Worm (Caenorhabditis elegans): Measurements from ENCODE around the gene srz-18.

srz-18 gene

DNA sequence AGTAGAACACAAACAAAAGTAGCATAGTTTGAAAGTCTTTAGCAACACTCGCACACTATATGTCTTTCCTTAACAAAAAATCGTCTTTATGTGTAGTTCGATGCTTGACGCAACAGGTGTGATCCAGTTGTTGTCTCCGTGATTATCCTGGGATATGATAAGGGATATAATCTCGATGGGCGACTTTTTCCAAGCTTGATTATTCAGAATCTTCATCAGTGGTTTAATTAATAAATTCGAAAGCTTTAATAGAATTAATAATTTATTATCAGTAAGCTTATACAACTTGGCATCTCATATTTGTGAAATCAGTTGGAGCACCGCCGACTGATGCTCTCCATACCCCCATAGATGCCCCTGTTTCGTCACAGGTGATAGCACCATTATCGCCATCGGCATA lies 7.9 kb upstream of the srz-18 start, which contains the start of gene F46B3.7:
F46B3.7 (minus strand) TSS at position 101 of the 400 bp plus-strand sequence.
- TF ChIP-seq drap-1 (GFP tag; optimal IDR thresholded peaks at IDR 0.05) (no peak), nhr-2 (tag; optimal IDR thresholded peaks at IDR 0.05) (no peak), mls-2 (tag; optimal IDR thresholded peaks at IDR 0.05) (no peak), cnd-1 (tag; optimal IDR thresholded peaks at IDR 0.05) (no peak), blmp-1 (tag; optimal IDR thresholded peaks at IDR 0.05) (no peak), ceh-39 (tag; optimal IDR thresholded peaks at IDR 0.05) (no peak)

DNA sequence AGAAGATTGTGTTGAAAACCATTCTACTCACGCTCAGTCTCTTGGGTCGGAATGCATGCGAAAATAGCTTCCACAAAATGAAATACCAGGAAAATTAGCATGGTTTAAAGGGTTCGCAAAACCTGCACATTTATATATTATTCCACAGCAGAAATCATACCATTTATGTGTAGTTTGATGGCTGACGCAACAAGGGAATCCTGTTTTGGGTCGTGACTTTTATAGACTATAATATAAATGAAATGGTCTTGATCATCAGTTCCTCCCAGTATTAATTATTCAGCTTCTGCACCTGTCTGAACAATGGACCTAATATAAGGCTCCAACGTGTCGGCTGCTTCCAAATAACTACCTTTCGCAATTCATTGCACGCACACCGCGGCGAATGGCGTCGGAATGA lies 3.5 kb upstream of the srz-18 start, which contains the start of gene F46B3.8:
F46B3.8 (minus strand) TSS at position 101 of the 400 bp plus-strand sequence.
- TF ChIP-seq nhr-76 (tag; optimal IDR thresholded peaks at IDR 0.05), result no peak
- no peak for TF ChIP-seq ham-2 (GFP tag; optimal IDR thresholded peaks at IDR 0.05)
- TF ChIP-seq nhr-28 (tag; optimal IDR thresholded peaks at IDR 0.05), result no peak
- no peak for TF ChIP-seq zip-8 (tag; optimal IDR thresholded peaks at IDR 0.05)

DNA sequence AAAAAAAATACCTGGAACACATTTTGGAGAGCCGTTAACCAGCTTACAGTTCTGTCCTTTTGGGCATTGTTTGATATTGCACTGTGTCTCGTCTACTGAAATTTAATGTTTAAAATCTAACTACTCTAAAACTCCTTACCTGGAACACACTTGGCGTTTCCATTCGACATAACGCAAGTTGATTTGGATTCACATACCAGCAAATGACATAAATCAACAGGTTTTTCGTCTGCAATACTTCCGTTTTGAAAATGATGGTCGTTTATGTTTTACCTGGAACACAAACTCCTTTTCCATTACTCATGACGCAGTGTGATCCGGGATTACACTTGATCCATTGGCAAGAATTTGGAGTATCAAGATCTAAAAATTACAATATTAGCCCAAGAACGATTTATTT lies 1.3 kb upstream of the srz-18 start:
- TF ChIP-seq ceh-43 (GFP tag; optimal IDR thresholded peaks at IDR 0.05) (no peak), ceh-83 (GFP tag; optimal IDR thresholded peaks at IDR 0.05) (no peak), elt-1 (tag; optimal IDR thresholded peaks at IDR 0.05; ENCODE audit: borderline replicate concordance, insufficient read depth) (no peak), unc-120 (tag; optimal IDR thresholded peaks at IDR 0.05; ENCODE audit: poor library complexity, severe bottlenecking) (no peak), mep-1 (tag; optimal IDR thresholded peaks at IDR 0.05) (no peak), elt-3 (tag; optimal IDR thresholded peaks at IDR 0.05) (no peak), hlh-1 (tag; optimal IDR thresholded peaks at IDR 0.05) (no peak), M03D4.4 (tag; optimal IDR thresholded peaks at IDR 0.05) (no peak), lsy-2 (tag; optimal IDR thresholded peaks at IDR 0.05) (no peak), snpc-4 (tag; optimal IDR thresholded peaks at IDR 0.05) (no peak), flh-1 (GFP tag; optimal IDR thresholded peaks at IDR 0.05) (no peak), nhr-2 (tag; optimal IDR thresholded peaks at IDR 0.05) (no peak), nhr-76 (tag; optimal IDR thresholded peaks at IDR 0.05) (no peak), pha-4 (tag; optimal IDR thresholded peaks at IDR 0.05) (no peak), lin-13 (tag; optimal IDR thresholded peaks at IDR 0.05) (no peak), nhr-28 (tag; optimal IDR thresholded peaks at IDR 0.05) (no peak), sem-2 (GFP tag; optimal IDR thresholded peaks at IDR 0.05) (no peak)

DNA sequence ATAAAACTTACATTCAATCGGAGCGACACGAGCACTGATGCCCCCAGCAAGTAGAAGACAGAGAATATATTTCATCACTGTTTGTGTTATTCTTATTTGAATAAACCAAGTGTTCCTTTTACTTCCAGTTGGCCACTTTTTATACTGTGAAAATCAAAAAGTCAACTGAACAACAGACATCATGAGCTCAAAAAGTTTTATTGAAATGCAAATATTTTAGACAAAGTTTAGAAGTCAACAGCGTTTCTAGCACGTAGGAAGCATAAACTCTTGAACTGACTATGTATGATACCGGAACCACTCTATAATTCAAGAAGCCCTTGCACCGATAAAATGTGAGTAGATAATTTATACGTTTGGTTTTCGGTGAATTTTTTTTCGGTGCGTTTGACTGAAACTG lies 4.7 kb downstream of the srz-18 start, which contains the start of gene F46B3.14:
F46B3.14 (minus strand) TSS at position 101 of the 400 bp plus-strand sequence.
- TF ChIP-seq blmp-1 (tag; optimal IDR thresholded peaks at IDR 0.05), result no peak
- no peak for TF ChIP-seq ztf-11 (tag; optimal IDR thresholded peaks at IDR 0.05)
- TF ChIP-seq mls-2 (tag; optimal IDR thresholded peaks at IDR 0.05), result no peak
- TF ChIP-seq ham-2 (GFP tag; optimal IDR thresholded peaks at IDR 0.05), result no peak
- no peak for TF ChIP-seq cnd-1 (tag; optimal IDR thresholded peaks at IDR 0.05)
- no peak for TF ChIP-seq elt-1 (tag; optimal IDR thresholded peaks at IDR 0.05; ENCODE audit: borderline replicate concordance, insufficient read depth)
- TF ChIP-seq zip-8 (tag; optimal IDR thresholded peaks at IDR 0.05), result no peak
- TF ChIP-seq sptf-1 (tag; optimal IDR thresholded peaks at IDR 0.05), result no peak
- no peak for TF ChIP-seq lin-32 (GFP tag; optimal IDR thresholded peaks at IDR 0.05)
- no peak for TF ChIP-seq ces-1 (GFP tag; optimal IDR thresholded peaks at IDR 0.05)
- TF ChIP-seq lsy-2 (tag; optimal IDR thresholded peaks at IDR 0.05), result no peak
- TF ChIP-seq snpc-4 (tag; optimal IDR thresholded peaks at IDR 0.05), result no peak
- TF ChIP-seq unc-39 (tag; optimal IDR thresholded peaks at IDR 0.05), result no peak
- no peak for TF ChIP-seq nhr-76 (tag; optimal IDR thresholded peaks at IDR 0.05)

DNA sequence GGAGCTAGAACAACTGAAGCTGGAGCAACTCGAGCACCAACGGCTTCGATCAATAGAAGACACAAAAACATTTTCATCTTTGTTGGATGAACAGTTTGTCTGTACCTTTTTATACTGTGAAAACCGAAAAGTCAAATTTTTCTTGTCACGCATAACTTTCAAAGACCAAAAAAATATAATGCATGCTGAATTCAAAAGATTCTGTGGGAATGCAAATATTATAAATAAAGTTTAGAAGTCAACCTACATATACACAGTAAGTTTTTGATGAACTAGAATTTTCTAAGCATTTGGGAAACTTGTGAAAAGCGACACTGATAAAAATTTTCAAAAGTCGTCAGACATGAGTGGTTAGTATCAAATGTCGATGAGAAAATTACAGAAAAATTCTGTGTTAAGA lies 7.1 kb downstream of the srz-18 start, which contains the start of gene F46B3.15:
F46B3.15 (minus strand) TSS at position 101 of the 400 bp plus-strand sequence.
- TF ChIP-seq flh-1 (GFP tag; optimal IDR thresholded peaks at IDR 0.05) (no peak), unc-120 (tag; optimal IDR thresholded peaks at IDR 0.05; ENCODE audit: poor library complexity, severe bottlenecking) (no peak), pha-4 (tag; optimal IDR thresholded peaks at IDR 0.05) (no peak), drap-1 (GFP tag; optimal IDR thresholded peaks at IDR 0.05) (no peak), ces-1 (GFP tag; optimal IDR thresholded peaks at IDR 0.05) (no peak), lin-13 (tag; optimal IDR thresholded peaks at IDR 0.05) (no peak), elt-3 (tag; optimal IDR thresholded peaks at IDR 0.05) (no peak), ztf-11 (tag; optimal IDR thresholded peaks at IDR 0.05) (no peak), snpc-4 (tag; optimal IDR thresholded peaks at IDR 0.05) (no peak), unc-39 (tag; optimal IDR thresholded peaks at IDR 0.05) (no peak), nhr-2 (tag; optimal IDR thresholded peaks at IDR 0.05) (no peak), sem-2 (GFP tag; optimal IDR thresholded peaks at IDR 0.05) (no peak), unc-62 (GFP tag; optimal IDR thresholded peaks at IDR 0.05) (no peak), mls-2 (tag; optimal IDR thresholded peaks at IDR 0.05) (no peak)

Measured in whole organism, mixed stage, embryonic.